Worm (Caenorhabditis elegans) whole organism, late embryonic: ENCODE data around the gene C25F6.1.

Experiments
- C08G9.2 ChIP-seq: sonication (generic microtip); optimal IDR thresholded peaks from 2 replicates; lab custom pipeline; 2016; ENCODE audit warnings: mild to moderate bottlenecking, missing genetic modification characterization, moderate library complexity, missing compliant biosample characterization
- F13H6.1 ChIP-seq: sonication (generic microtip); optimal IDR thresholded peaks from 2 replicates; lab custom pipeline; 2016; ENCODE audit warnings: missing genetic modification characterization, missing compliant biosample characterization
- Y22D7AL.16 ChIP-seq: sonication (generic microtip); optimal IDR thresholded peaks from 2 replicates; lab custom pipeline; 2016; ENCODE audit warnings: missing genetic modification characterization, missing compliant biosample characterization
- ahr-1 ChIP-seq: sonication (generic microtip); optimal IDR thresholded peaks from 2 replicates; lab custom pipeline; 2016; ENCODE audit warnings: missing genetic modification characterization, missing compliant biosample characterization
- ama-1 ChIP-seq: fragments of 150-350 bp; optimal IDR thresholded peaks from 2 replicates; lab custom pipeline; 2014
- ceh-14 ChIP-seq: sonication (generic microtip); optimal IDR thresholded peaks from 2 replicates; lab custom pipeline; 2016; ENCODE audit warnings: missing genotype, missing genetic modification characterization, missing compliant biosample characterization
- ceh-18 ChIP-seq: sonication (generic microtip); optimal IDR thresholded peaks from 2 replicates; lab custom pipeline; 2016; ENCODE audit warnings: missing genetic modification characterization, missing compliant biosample characterization
- ceh-19 ChIP-seq: fragments of 200-800 bp; sonication (Bioruptor generic); optimal IDR thresholded peaks from 2 replicates; lab custom pipeline; 2018; ENCODE audit warnings: mild to moderate bottlenecking, missing genetic modification characterization, missing compliant biosample characterization
- ceh-2 ChIP-seq: sonication (generic microtip); optimal IDR thresholded peaks from 2 replicates; lab custom pipeline; 2016; ENCODE audit warnings: missing genotype, missing genetic modification characterization, missing compliant biosample characterization
- ceh-30 ChIP-seq: fragments of 150-350 bp; optimal IDR thresholded peaks from 2 replicates; lab custom pipeline; 2014; ENCODE audit warnings: missing biosample characterization, missing genetic modification characterization
- ceh-34 ChIP-seq: sonication (generic microtip); optimal IDR thresholded peaks from 2 replicates; lab custom pipeline; 2016; ENCODE audit warnings: mild to moderate bottlenecking, missing genetic modification characterization, missing compliant biosample characterization
- ceh-45 ChIP-seq: fragments of 200-800 bp; sonication (Bioruptor generic); IDR thresholded peaks from 2 replicates; pipeline ENCODE4 v1.3.6; 2022; ENCODE audit warnings: missing genetic modification reagents, missing genetic modification characterization, missing compliant biosample characterization
- ceh-48 ChIP-seq: sonication (generic microtip); optimal IDR thresholded peaks from 2 replicates; lab custom pipeline; 2016; ENCODE audit warnings: missing genetic modification characterization, inconsistent platforms, missing compliant biosample characterization
- ceh-9 ChIP-seq: sonication (generic microtip); optimal IDR thresholded peaks from 2 replicates; lab custom pipeline; 2016; ENCODE audit warnings: mild to moderate bottlenecking, missing genetic modification characterization, inconsistent platforms, missing compliant biosample characterization
- che-1 ChIP-seq: sonication (generic microtip); optimal IDR thresholded peaks from 2 replicates; lab custom pipeline; 2016; ENCODE audit warnings: mild to moderate bottlenecking, missing genetic modification characterization, missing compliant biosample characterization
- dmd-4 ChIP-seq: sonication (generic microtip); optimal IDR thresholded peaks from 2 replicates; lab custom pipeline; 2016; ENCODE audit warnings: borderline replicate concordance, missing genetic modification characterization, missing compliant biosample characterization
- elt-2 ChIP-seq: sonication (generic microtip); optimal IDR thresholded peaks from 2 replicates; lab custom pipeline; 2016; ENCODE audit warnings: missing genetic modification reagents, missing genetic modification characterization, missing compliant biosample characterization
- eyg-1 ChIP-seq: sonication (generic microtip); optimal IDR thresholded peaks from 2 replicates; lab custom pipeline; 2016; ENCODE audit warnings: missing genotype, missing genetic modification characterization, missing compliant biosample characterization
- fkh-10 ChIP-seq: fragments of 150-350 bp; optimal IDR thresholded peaks from 2 replicates; lab custom pipeline; 2014; ENCODE audit warnings: missing biosample characterization, missing genetic modification reagents, missing genetic modification characterization
- fkh-6 ChIP-seq: sonication (generic microtip); optimal IDR thresholded peaks from 2 replicates; lab custom pipeline; 2016; ENCODE audit warnings: missing genetic modification characterization, missing compliant biosample characterization
- gmeb-2 ChIP-seq: sonication (generic microtip); optimal IDR thresholded peaks from 2 replicates; lab custom pipeline; 2016; ENCODE audit warnings: missing genetic modification characterization, inconsistent platforms, missing compliant biosample characterization
- lim-6 ChIP-seq: sonication (generic microtip); optimal IDR thresholded peaks from 2 replicates; lab custom pipeline; 2016; ENCODE audit warnings: missing genetic modification characterization, missing compliant biosample characterization
- nfya-1 ChIP-seq: sonication (generic microtip); optimal IDR thresholded peaks from 2 replicates; lab custom pipeline; 2017; ENCODE audit warnings: missing genetic modification characterization, mild to moderate bottlenecking, missing compliant biosample characterization, antibody characterized with exemption, moderate library complexity
- nhr-11 ChIP-seq: fragments of 150-350 bp; optimal IDR thresholded peaks from 2 replicates; lab custom pipeline; 2014; ENCODE audit warnings: missing biosample characterization, missing genetic modification characterization
- npax-4 ChIP-seq: sonication (generic microtip); optimal IDR thresholded peaks from 2 replicates; lab custom pipeline; 2016; ENCODE audit warnings: missing genetic modification characterization, missing compliant biosample characterization
- odd-2 ChIP-seq: sonication (generic microtip); optimal IDR thresholded peaks from 2 replicates; lab custom pipeline; 2017; ENCODE audit warnings: antibody characterized with exemption, mild to moderate bottlenecking, missing genetic modification characterization, missing compliant biosample characterization
- pha-4 ChIP-seq: fragments of 150-350 bp; optimal IDR thresholded peaks from 2 replicates; lab custom pipeline; 2018; ENCODE audit warnings: missing biosample characterization, missing genetic modification reagents, missing genetic modification characterization
- sox-4 ChIP-seq: sonication (generic microtip); optimal IDR thresholded peaks from 2 replicates; lab custom pipeline; 2017; ENCODE audit warnings: mild to moderate bottlenecking, missing genetic modification characterization, inconsistent platforms, missing compliant biosample characterization
- syd-9 ChIP-seq: sonication (generic microtip); optimal IDR thresholded peaks from 2 replicates; lab custom pipeline; 2016; ENCODE audit warnings: mild to moderate bottlenecking, missing genetic modification characterization, moderate library complexity, missing compliant biosample characterization
- tbx-7 ChIP-seq: sonication (generic microtip); optimal IDR thresholded peaks from 2 replicates; lab custom pipeline; 2016; ENCODE audit warnings: missing genotype, missing genetic modification characterization, missing compliant biosample characterization
- ttx-3 ChIP-seq: sonication (generic microtip); optimal IDR thresholded peaks from 2 replicates; lab custom pipeline; 2016; ENCODE audit warnings: missing genetic modification reagents, missing genetic modification characterization, missing compliant biosample characterization
- unc-42 ChIP-seq: sonication (generic microtip); optimal IDR thresholded peaks from 2 replicates; lab custom pipeline; 2016; ENCODE audit warnings: missing genotype, missing genetic modification characterization, missing compliant biosample characterization
- unc-55 ChIP-seq: sonication (generic microtip); optimal IDR thresholded peaks from 2 replicates; lab custom pipeline; 2017; ENCODE audit warnings: missing biosample characterization, missing genetic modification reagents, missing genetic modification characterization
- unc-86 ChIP-seq: sonication (generic microtip); optimal IDR thresholded peaks from 2 replicates; lab custom pipeline; 2016; ENCODE audit warnings: missing genetic modification characterization, missing compliant biosample characterization
- zip-5 ChIP-seq: sonication (generic microtip); optimal IDR thresholded peaks from 2 replicates; lab custom pipeline; 2016; ENCODE audit warnings: missing genetic modification characterization, missing compliant biosample characterization
- ztf-16 ChIP-seq: sonication (generic microtip); optimal IDR thresholded peaks from 2 replicates; lab custom pipeline; 2017; ENCODE audit warnings: missing genetic modification characterization, missing compliant biosample characterization

Gene C25F6.1

ce11 chrX:5447941-5448340 lies 38.3 kb upstream of the C25F6.1 start, which contains the start of gene C25F6.8:
Gene C25F6.8, plus strand, starts transcription at chrX:5448241.
- TF ChIP-seq ahr-1 (no peak), ceh-18 (tag; lab: Kevin White, UChicago) (no peak), ceh-2 (tag; lab: Kevin White, UChicago) (no peak), gmeb-2 (tag; lab: Kevin White, UChicago) (no peak), che-1 (tag; lab: Kevin White, UChicago) (no peak), ttx-3 (tag; lab: Kevin White, UChicago) (no peak)

ce11 chrX:5450773-5451447 lies 35.4 kb upstream of the C25F6.1 start, which contains the start of gene C25F6.6:
Gene C25F6.6, minus strand, starts transcription at chrX:5450823.
- no peak for TF ChIP-seq npax-4 (tag; lab: Kevin White, UChicago)
- TF ChIP-seq ahr-1, result no peak
- TF ChIP-seq syd-9 (tag; lab: Kevin White, UChicago), result no peak
- no peak for TF ChIP-seq pha-4
- no peak for TF ChIP-seq unc-42
- no peak for TF ChIP-seq C08G9.2 (tag; lab: Kevin White, UChicago)
- TF ChIP-seq ceh-18 (tag; lab: Kevin White, UChicago), result no peak
- TF ChIP-seq lim-6, result no peak
- TF ChIP-seq ceh-14 (tag; lab: Kevin White, UChicago), result no peak
- no peak for TF ChIP-seq fkh-6 (tag; lab: Kevin White, UChicago)

ce11 chrX:5451706-5452105 lies 34.6 kb upstream of the C25F6.1 start:
- TF ChIP-seq ceh-30 (tag; lab: Kevin White, UChicago), result no peak
- TF ChIP-seq nhr-11 (tag; lab: Kevin White, UChicago), result no peak
- no peak for TF ChIP-seq eyg-1 (tag; lab: Kevin White, UChicago)
- no peak for TF ChIP-seq ttx-3 (tag; lab: Kevin White, UChicago)
- no peak for TF ChIP-seq unc-86 (tag; lab: Kevin White, UChicago)
- no peak for TF ChIP-seq elt-2 (tag; lab: Kevin White, UChicago)
- TF ChIP-seq ama-1 (lab: Kevin White, UChicago), result no peak
- TF ChIP-seq ztf-16 (tag; lab: Kevin White, UChicago), result no peak
- no peak for TF ChIP-seq ceh-45 (GFP tag; lab: Robert Waterston, UW)
- no peak for TF ChIP-seq nfya-1 (tag; lab: Kevin White, UChicago)
- TF ChIP-seq tbx-7, result no peak

ce11 chrX:5455107-5455506 lies 31.2 kb upstream of the C25F6.1 start:
- peak; percentile 61 for TF ChIP-seq elt-2 (tag; lab: Kevin White, UChicago)
- TF ChIP-seq ztf-16 (tag; lab: Kevin White, UChicago), result no peak

- TF ChIP-seq F13H6.1, result no peak
- TF ChIP-seq fkh-10 (GFP tag; lab: Kevin White, UChicago), result no peak
- no peak for TF ChIP-seq sox-4
- TF ChIP-seq dmd-4, result no peak
- TF ChIP-seq C08G9.2 (tag; lab: Kevin White, UChicago), result no peak
- TF ChIP-seq odd-2 (tag; lab: Kevin White, UChicago), result no peak
- no peak for TF ChIP-seq zip-5
- TF ChIP-seq pha-4, result no peak
- TF ChIP-seq ceh-34 (tag; lab: Kevin White, UChicago), result no peak
- TF ChIP-seq ama-1 (lab: Kevin White, UChicago), result no peak
These were observed 29.1 kb upstream of the C25F6.1 start for ce11 chrX:5457184-5457583.

ce11 chrX:5458043-5458442 lies 28.2 kb upstream of the C25F6.1 start:
- TF ChIP-seq Y22D7AL.16 (no peak), ceh-45 (GFP tag; lab: Robert Waterston, UW) (no peak), ceh-19 (GFP tag; lab: Kevin White, UChicago) (no peak), ceh-48 (tag; lab: Kevin White, UChicago) (no peak), unc-55 (GFP tag; lab: Kevin White, UChicago) (no peak), ceh-9 (tag; lab: Kevin White, UChicago) (no peak)
